Worm (Caenorhabditis elegans): ENCODE measurements around the gene F47B8.4.

DNA sequence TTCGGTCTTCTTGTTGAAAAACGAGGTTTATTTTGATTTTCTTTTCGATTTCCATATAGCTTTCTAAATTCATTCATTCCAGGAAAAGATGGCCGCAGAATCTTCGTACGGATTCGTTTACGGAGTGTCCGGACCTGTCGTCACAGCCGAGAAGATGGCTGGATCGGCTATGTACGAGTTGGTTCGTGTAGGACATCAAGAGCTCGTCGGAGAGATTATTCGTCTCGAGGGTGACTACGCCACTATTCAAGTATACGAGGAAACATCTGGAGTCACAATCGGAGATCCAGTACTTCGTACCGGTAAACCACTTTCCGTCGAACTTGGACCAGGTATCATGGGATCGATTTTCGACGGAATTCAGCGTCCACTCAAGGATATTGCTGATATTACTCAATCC, 27.2 kb upstream of the F47B8.4 start, which contains the start of gene vha-13:
- TF ChIP-seq mls-2 (tag; optimal IDR thresholded peaks at IDR 0.05) (no peak), nhr-76 (tag; optimal IDR thresholded peaks at IDR 0.05) (no peak)

Data from whole organism, mixed stage, embryonic.